Fruit fly (Drosophila melanogaster): ENCODE data around the gene Mtl.

Gene Mtl

DNA sequence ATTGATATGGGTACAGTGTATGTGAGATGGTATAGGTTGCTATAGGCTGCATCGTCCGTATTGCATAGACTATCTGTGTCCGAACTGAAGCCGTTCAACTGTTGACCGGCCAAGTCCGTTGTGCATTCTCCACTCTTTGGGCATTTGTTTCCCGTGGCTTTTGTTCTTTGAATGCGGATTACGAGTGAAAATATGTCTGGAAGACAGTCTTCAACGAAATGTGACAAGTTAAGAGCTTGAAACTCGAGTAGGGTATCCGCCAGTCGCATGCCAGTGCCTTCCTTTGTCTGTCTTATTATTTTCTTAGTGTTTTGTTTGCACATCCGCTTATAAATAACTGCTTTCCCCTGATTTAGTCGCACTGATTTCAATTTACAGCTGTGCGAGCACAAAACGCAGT is 32.5 kb upstream of the Mtl start (continued):
- TF ChIP-seq Met (GFP tag; optimal IDR thresholded peaks at IDR 0.05) (no peak), CG31627 (GFP tag; optimal IDR thresholded peaks at IDR 0.05) (no peak), CG8632 (GFP tag; optimal IDR thresholded peaks at IDR 0.05) (no peak), CG7368 (GFP tag; optimal IDR thresholded peaks at IDR 0.05) (no peak), Smox (GFP tag; optimal IDR thresholded peaks at IDR 0.05) (no peak), net (GFP tag; optimal IDR thresholded peaks at IDR 0.05) (no peak), acj6 (GFP tag; optimal IDR thresholded peaks at IDR 0.05) (no peak), OdsH (GFP tag; optimal IDR thresholded peaks at IDR 0.05) (no peak), Sox14 (GFP tag; optimal IDR thresholded peaks at IDR 0.05) (peak; percentile 23), Eip75B (GFP tag; optimal IDR thresholded peaks at IDR 0.05) (no peak), Hr39 (GFP tag; optimal IDR thresholded peaks at IDR 0.05) (no peak), fd85E (GFP tag; optimal IDR thresholded peaks at IDR 0.05) (no peak), Sox15 (GFP tag; optimal IDR thresholded peaks at IDR 0.05) (no peak), Ets21C (GFP tag; optimal IDR thresholded peaks at IDR 0.05) (no peak), ss (GFP tag; optimal IDR thresholded peaks at IDR 0.05) (no peak), CG9139 (GFP tag; optimal IDR thresholded peaks at IDR 0.05) (no peak), CG1621 (tag; optimal IDR thresholded peaks at IDR 0.05) (no peak), CG3032 (tag; optimal IDR thresholded peaks at IDR 0.05) (no peak), CG3919 (GFP tag; optimal IDR thresholded peaks at IDR 0.05) (no peak), CG32006 (GFP tag; optimal IDR thresholded peaks at IDR 0.05) (peak; percentile 23), CG6792 (GFP tag; optimal IDR thresholded peaks at IDR 0.05) (no peak), CG6276 (GFP tag; optimal IDR thresholded peaks at IDR 0.05) (no peak), vri (GFP tag; optimal IDR thresholded peaks at IDR 0.05) (no peak), Eip78C (GFP tag) (peak; percentile 77), Sox102F (GFP tag; optimal IDR thresholded peaks at IDR 0.05) (no peak), CG4318 (GFP tag; optimal IDR thresholded peaks at IDR 0.05) (no peak), CG6808 (GFP tag; optimal IDR thresholded peaks at IDR 0.05) (no peak), Lpt (GFP tag; optimal IDR thresholded peaks at IDR 0.05) (no peak), CG15336 (GFP tag; IDR thresholded peaks at IDR 0.05) (peak; percentile 44; the same call in 1 of the 2 replicates), CG10669 (GFP tag; optimal IDR thresholded peaks at IDR 0.05) (no peak), Eip93F (GFP tag; optimal IDR thresholded peaks at IDR 0.05) (no peak)

dm6 chr3R:27604636-27605443 is 31.4 kb upstream of the Mtl start:
- TF ChIP-seq CG10631 (GFP tag; optimal IDR thresholded peaks at IDR 0.05) (peak; percentile 58), net (GFP tag; optimal IDR thresholded peaks at IDR 0.05) (peak; percentile 60), OdsH (GFP tag; optimal IDR thresholded peaks at IDR 0.05) (peak; percentile 68), eg (GFP tag; IDR thresholded peaks at IDR 0.05) (peak; percentile 64; the same call in 2 of the 3 replicates), CG7368 (GFP tag; optimal IDR thresholded peaks at IDR 0.05) (peak; percentile 25), CG15336 (GFP tag; IDR thresholded peaks at IDR 0.05) (peak; percentile 71), CG3919 (GFP tag; optimal IDR thresholded peaks at IDR 0.05) (peak; percentile 42), salr (GFP tag; optimal IDR thresholded peaks at IDR 0.05) (peak; percentile 27 to 74), Met (GFP tag; optimal IDR thresholded peaks at IDR 0.05) (peak; percentile 57), CG16779 (tag; optimal IDR thresholded peaks at IDR 0.05) (peak; percentile 14), vri (GFP tag; optimal IDR thresholded peaks at IDR 0.05) (no peak), CG8119 (GFP tag; IDR thresholded peaks at IDR 0.05) (peak; percentile 48; the same call in 2 of the 3 replicates), spab (GFP tag; optimal IDR thresholded peaks at IDR 0.05) (peak; percentile 48), topi (GFP tag; optimal IDR thresholded peaks at IDR 0.05) (peak; percentile 47), Blimp-1 (GFP tag; optimal IDR thresholded peaks at IDR 0.05) (no peak), Ets96B (tag; optimal IDR thresholded peaks at IDR 0.05) (peak; percentile 29), Eip78C (GFP tag) (peak; percentile 90), CG11762 (GFP tag; optimal IDR thresholded peaks at IDR 0.05; ENCODE audit: insufficient read depth) (no peak), CG8632 (GFP tag; optimal IDR thresholded peaks at IDR 0.05) (peak; percentile 38), Hr38 (GFP tag; optimal IDR thresholded peaks at IDR 0.05) (no peak), Eip75B (GFP tag; optimal IDR thresholded peaks at IDR 0.05) (peak; percentile 48), pdm3 (GFP tag; optimal IDR thresholded peaks at IDR 0.05) (peak; percentile 71), Sox15 (GFP tag; optimal IDR thresholded peaks at IDR 0.05) (peak; percentile 8), Smox (GFP tag; optimal IDR thresholded peaks at IDR 0.05) (peak; percentile 37), fkh (GFP tag; optimal IDR thresholded peaks at IDR 0.05) (no peak), CG4318 (GFP tag; optimal IDR thresholded peaks at IDR 0.05) (peak; percentile 55), CG6276 (GFP tag; optimal IDR thresholded peaks at IDR 0.05) (peak; percentile 65), fd59A (GFP tag; optimal IDR thresholded peaks at IDR 0.05) (peak; percentile 55), Lpt (GFP tag; optimal IDR thresholded peaks at IDR 0.05) (no peak), Sox14 (GFP tag; optimal IDR thresholded peaks at IDR 0.05) (peak; percentile 70), CG32006 (GFP tag; optimal IDR thresholded peaks at IDR 0.05) (peak; percentile 86), achi (GFP tag; optimal IDR thresholded peaks at IDR 0.05) (peak; percentile 44), dac (GFP tag; optimal IDR thresholded peaks at IDR 0.05) (no peak)

All from whole organism, prepupa.